Worm (Caenorhabditis elegans) whole organism, young adult: ENCODE measurements around the gene pfkb-1.2.

Experiments
- ama-1 ChIP-seq, 3 experiments: fragments of 150-350 bp in 1 of 3; sonication (generic microtip) in 2 of 3; optimal IDR thresholded peaks; 2 replicates each; lab custom pipeline; 2014 to 2018; ENCODE audit warnings: missing biosample characterization in 2 of 3, missing genetic modification characterization in 2 of 3, missing genetic modification reagents in 2 of 3
- attf-3 ChIP-seq: fragments of 200-800 bp; sonication (Bioruptor generic); conservative IDR thresholded peaks from 2 replicates; pipeline ENCODE4 v1.3.6; 2022; ENCODE audit warnings: missing genetic modification reagents, missing genetic modification characterization, missing compliant biosample characterization
- efl-1 ChIP-seq: fragments of 150-350 bp; optimal IDR thresholded peaks from 2 replicates; lab custom pipeline; 2014; ENCODE audit warnings: missing biosample characterization, missing genetic modification reagents, missing genetic modification characterization
- let-607 ChIP-seq, 2 experiments: fragments of 200-800 bp in 1 of 2; sonication (Bioruptor generic) in 1 of 2; sonication (generic microtip) in 1 of 2; optimal IDR thresholded peaks; 2 replicates each; lab custom pipeline; 2016 to 2018; ENCODE audit warnings: mild to moderate bottlenecking in 2 of 2, missing compliant biosample characterization in 2 of 2, missing genetic modification characterization in 2 of 2, moderate library complexity in 2 of 2, missing genotype in 1 of 2
- mes-4 ChIP-seq: sonication (generic microtip); optimal IDR thresholded peaks from 2 replicates; lab custom pipeline; 2016; ENCODE audit warnings: missing genotype, missing genetic modification characterization, missing compliant biosample characterization
- nfya-1 ChIP-seq: sonication (generic microtip); optimal IDR thresholded peaks from 2 replicates; lab custom pipeline; 2017; ENCODE audit warnings: antibody characterized with exemption, missing compliant biosample characterization, missing genetic modification characterization, borderline replicate concordance; ENCODE audit not compliant: insufficient read depth
- nhr-90 ChIP-seq: sonication (generic microtip); optimal IDR thresholded peaks from 2 replicates; lab custom pipeline; 2016; ENCODE audit warnings: missing genotype, mild to moderate bottlenecking, missing genetic modification characterization, missing compliant biosample characterization
- snpc-4 ChIP-seq, 5 experiments: fragments of 150-350 bp in 1 of 5; sonication (generic microtip) in 4 of 5; optimal IDR thresholded peaks; 2 replicates each; lab custom pipeline; 2014 to 2018; ENCODE audit warnings: missing genetic modification characterization in 5 of 5, missing biosample characterization in 3 of 5, antibody characterized with exemption in 2 of 5, mild to moderate bottlenecking in 2 of 5, missing compliant biosample characterization in 2 of 5, missing genotype in 2 of 5, moderate library complexity in 2 of 5, missing genetic modification reagents in 1 of 5
- tbx-9 ChIP-seq: sonication (generic microtip); optimal IDR thresholded peaks from 2 replicates; lab custom pipeline; 2016; ENCODE audit warnings: borderline replicate concordance, missing genetic modification characterization, inconsistent platforms, missing compliant biosample characterization
- ztf-22 ChIP-seq: fragments of 200-800 bp; sonication (Bioruptor generic); optimal IDR thresholded peaks from 2 replicates; lab custom pipeline; 2018; ENCODE audit warnings: mild to moderate bottlenecking, missing genetic modification characterization, moderate library complexity, missing compliant biosample characterization
- ztf-25 ChIP-seq: fragments of 200-800 bp; sonication (Bioruptor generic); IDR thresholded peaks from 2 replicates; pipeline ENCODE4 v1.3.6; 2022; ENCODE audit warnings: missing genetic modification reagents, missing genetic modification characterization, missing compliant biosample characterization

DNA sequence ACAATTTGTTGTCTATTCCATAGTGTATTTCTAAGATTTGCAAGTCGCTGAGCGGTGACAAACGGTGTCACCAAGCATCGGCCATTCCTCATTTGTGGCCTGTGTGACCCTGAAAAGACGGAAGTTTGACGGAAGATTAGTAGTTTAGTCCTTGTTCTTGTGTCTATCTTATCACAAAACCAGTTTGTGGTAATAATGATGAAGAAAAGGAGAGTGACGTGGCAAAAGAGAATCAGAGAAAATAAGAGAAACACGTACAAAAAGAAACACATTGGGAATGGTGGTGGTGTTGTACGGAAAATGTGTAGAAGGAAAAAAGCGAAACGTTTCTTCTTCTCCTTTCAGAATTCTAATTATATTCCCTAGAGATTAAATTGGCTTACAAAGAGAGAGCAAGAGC lies 2.6 kb upstream of the pfkb-1.2 start, which contains the start of gene mcu-1:
- TF ChIP-seq attf-3 (no peak), nhr-90 (tag; lab: Kevin White, UChicago) (no peak), let-607 (tag; optimal IDR thresholded peaks at IDR 0.05; lab: Kevin White, UChicago) (peak in 1 of 2 experiments; percentile 27), efl-1 (GFP tag; lab: Kevin White, UChicago) (no peak), snpc-4 (GFP tag; optimal IDR thresholded peaks at IDR 0.05; lab: Kevin White, UChicago) (no peak), snpc-4 (tag; optimal IDR thresholded peaks at IDR 0.05; lab: Kevin White, UChicago) (no peak), ztf-25 (GFP tag; lab: Robert Waterston, UW) (no peak), ztf-22 (GFP tag; lab: Kevin White, UChicago) (no peak), ama-1 (optimal IDR thresholded peaks at IDR 0.05; lab: Kevin White, UChicago) (no peak), ama-1 (GFP tag; optimal IDR thresholded peaks at IDR 0.05; lab: Kevin White, UChicago) (no peak), tbx-9 (tag; lab: Kevin White, UChicago) (no peak), mes-4 (tag; lab: Kevin White, UChicago) (no peak), nfya-1 (no peak)
